Fruit fly (Drosophila melanogaster) whole organism, prepupa: Measurements from ENCODE around the gene Vha13.

ENCODE experiments used
- Blimp-1 ChIP-seq: fragments of 200-800 bp; sonication (Bioruptor generic); optimal IDR thresholded peaks from 3 replicates; lab custom pipeline; 2017; ENCODE audit warnings: missing biosample characterization, missing genetic modification characterization, mild to moderate bottlenecking, moderate library complexity, missing genetic modification reagents
- CG10631 ChIP-seq: fragments of 200-800 bp; sonication (Bioruptor generic); optimal IDR thresholded peaks from 2 replicates; lab custom pipeline; 2016; ENCODE audit warnings: missing biosample characterization, missing genetic modification characterization
- CG11762 ChIP-seq: fragments of 200-800 bp; sonication (Bioruptor generic); optimal IDR thresholded peaks from 3 replicates; lab custom pipeline; 2016; ENCODE audit warnings: missing biosample characterization, missing genetic modification characterization; ENCODE audit not compliant: insufficient read depth
- CG11902 ChIP-seq: fragments of 200-800 bp; sonication (Bioruptor generic); optimal IDR thresholded peaks from 3 replicates; lab custom pipeline; 2016; ENCODE audit warnings: missing biosample characterization, missing genetic modification characterization
- CG15336 ChIP-seq: fragments of 200-800 bp; sonication (Bioruptor generic); IDR thresholded peaks from 2 replicates; pipeline ENCODE4 v1.3.6; 2022; ENCODE audit warnings: missing biosample characterization, missing genetic modification characterization
- CG1621 ChIP-seq: fragments of 200-800 bp; sonication (Bioruptor generic); optimal IDR thresholded peaks from 3 replicates; lab custom pipeline; 2018; ENCODE audit warnings: missing biosample characterization, mild to moderate bottlenecking, missing genetic modification characterization
- CG16779 ChIP-seq: fragments of 200-800 bp; sonication (Bioruptor generic); optimal IDR thresholded peaks from 3 replicates; lab custom pipeline; 2017; ENCODE audit warnings: missing biosample characterization, mild to moderate bottlenecking, missing genetic modification characterization
- CG31627 ChIP-seq: fragments of 200-800 bp; sonication (Bioruptor generic); optimal IDR thresholded peaks from 3 replicates; lab custom pipeline; 2016; ENCODE audit warnings: missing biosample characterization, missing genetic modification characterization
- CG3919 ChIP-seq: fragments of 200-800 bp; sonication (Bioruptor generic); optimal IDR thresholded peaks from 3 replicates; lab custom pipeline; 2016; ENCODE audit warnings: missing biosample characterization, missing genetic modification characterization
- CG6163 ChIP-seq: fragments of 200-800 bp; sonication (Bioruptor generic); IDR thresholded peaks from 3 replicates; pipeline ENCODE4 v1.3.6; 2022; ENCODE audit warnings: missing biosample characterization, missing genetic modification characterization
- CG6276 ChIP-seq: fragments of 200-800 bp; sonication (Bioruptor generic); optimal IDR thresholded peaks from 2 replicates; lab custom pipeline; 2017; ENCODE audit warnings: missing biosample characterization, mild to moderate bottlenecking, missing genetic modification characterization
- CG6808 ChIP-seq: fragments of 200-800 bp; sonication (Bioruptor generic); optimal IDR thresholded peaks from 3 replicates; lab custom pipeline; 2017; ENCODE audit warnings: missing biosample characterization, missing genetic modification characterization, mild to moderate bottlenecking, moderate library complexity, missing genetic modification reagents
- CG6854 ChIP-seq: fragments of 200-800 bp; sonication (Bioruptor generic); optimal IDR thresholded peaks from 2 replicates; lab custom pipeline; 2017; ENCODE audit warnings: missing biosample characterization, mild to moderate bottlenecking, missing genetic modification characterization
- CG7368 ChIP-seq: fragments of 200-800 bp; sonication (Bioruptor generic); optimal IDR thresholded peaks from 3 replicates; lab custom pipeline; 2016; ENCODE audit warnings: missing biosample characterization, missing genetic modification characterization
- CG8119 ChIP-seq: fragments of 200-800 bp; sonication (Bioruptor generic); IDR thresholded peaks from 3 replicates; pipeline ENCODE4 v1.3.6; 2022; ENCODE audit warnings: missing biosample characterization, missing genetic modification characterization
- CG8319 ChIP-seq: fragments of 200-800 bp; sonication (Bioruptor generic); optimal IDR thresholded peaks from 3 replicates; lab custom pipeline; 2016; ENCODE audit warnings: missing biosample characterization, missing genetic modification characterization
- CG8632 ChIP-seq: fragments of 200-800 bp; sonication (Bioruptor generic); optimal IDR thresholded peaks from 3 replicates; lab custom pipeline; 2016; ENCODE audit warnings: missing biosample characterization, missing genetic modification characterization
- CG9139 ChIP-seq: fragments of 200-800 bp; sonication (Bioruptor generic); optimal IDR thresholded peaks from 3 replicates; lab custom pipeline; 2017; ENCODE audit warnings: missing biosample characterization, mild to moderate bottlenecking, missing genetic modification characterization
- Eip75B ChIP-seq: fragments of 200-800 bp; sonication (Bioruptor generic); optimal IDR thresholded peaks from 3 replicates; lab custom pipeline; 2016; ENCODE audit warnings: missing biosample characterization, missing genetic modification characterization
- Eip78C ChIP-seq: fragments of 200-800 bp; sonication (Bioruptor generic); peaks from one replicate; lab custom pipeline; 2016; ENCODE audit warnings: missing biosample characterization, missing genetic modification characterization
- Ets21C ChIP-seq: fragments of 200-800 bp; sonication (Bioruptor generic); optimal IDR thresholded peaks from 3 replicates; lab custom pipeline; 2016; ENCODE audit warnings: missing biosample characterization, missing genetic modification characterization
- Ets96B ChIP-seq: fragments of 200-800 bp; optimal IDR thresholded peaks from 2 replicates; lab custom pipeline; 2019; ENCODE audit warnings: missing biosample characterization, mild to moderate bottlenecking, missing genetic modification characterization, moderate library complexity
- Hr38 ChIP-seq: sonication (Bioruptor generic); optimal IDR thresholded peaks from 2 replicates; lab custom pipeline; 2016; ENCODE audit warnings: missing biosample characterization, missing genetic modification characterization
- Hr39 ChIP-seq: fragments of 200-800 bp; sonication (Bioruptor generic); optimal IDR thresholded peaks from 2 replicates; lab custom pipeline; 2016; ENCODE audit warnings: missing biosample characterization, missing genetic modification characterization
- Hr4 ChIP-seq: fragments of 200-800 bp; sonication (Bioruptor generic); optimal IDR thresholded peaks from 3 replicates; lab custom pipeline; 2016; ENCODE audit warnings: missing biosample characterization, missing genetic modification characterization
- Lpt ChIP-seq: fragments of 200-800 bp; sonication (Bioruptor generic); optimal IDR thresholded peaks from 3 replicates; lab custom pipeline; 2016; ENCODE audit warnings: missing biosample characterization, missing genetic modification characterization
- Smox ChIP-seq: fragments of 200-800 bp; sonication (Bioruptor generic); optimal IDR thresholded peaks from 3 replicates; lab custom pipeline; 2016; ENCODE audit warnings: missing biosample characterization, missing genetic modification characterization
- Sox102F ChIP-seq: fragments of 200-800 bp; sonication (Bioruptor generic); optimal IDR thresholded peaks from 2 replicates; lab custom pipeline; 2016; ENCODE audit warnings: missing biosample characterization, mild to moderate bottlenecking, missing genetic modification characterization
- Sox14 ChIP-seq: fragments of 200-800 bp; sonication (Bioruptor generic); optimal IDR thresholded peaks from 3 replicates; lab custom pipeline; 2016; ENCODE audit warnings: missing biosample characterization, missing genetic modification characterization
- achi ChIP-seq: fragments of 200-800 bp; sonication (Bioruptor generic); optimal IDR thresholded peaks from 3 replicates; lab custom pipeline; 2016; ENCODE audit warnings: missing biosample characterization, missing genetic modification characterization
- cyc ChIP-seq: fragments of 200-800 bp; sonication (Bioruptor generic); optimal IDR thresholded peaks from 3 replicates; lab custom pipeline; 2016; ENCODE audit warnings: missing biosample characterization, missing genetic modification characterization
- dac ChIP-seq: fragments of 200-800 bp; sonication (Bioruptor generic); optimal IDR thresholded peaks from 2 replicates; lab custom pipeline; 2017; ENCODE audit warnings: missing biosample characterization, mild to moderate bottlenecking, missing genetic modification characterization
- dsx ChIP-seq: fragments of 200-800 bp; optimal IDR thresholded peaks from 3 replicates; lab custom pipeline; 2019; ENCODE audit warnings: missing biosample characterization, mild to moderate bottlenecking, missing genetic modification characterization, moderate library complexity; ENCODE audit not compliant: poor library complexity, severe bottlenecking
- eg ChIP-seq: fragments of 200-800 bp; sonication (Bioruptor generic); IDR thresholded peaks from 3 replicates; pipeline ENCODE4 v1.3.6; 2022; ENCODE audit warnings: missing biosample characterization, missing genetic modification characterization
- esn ChIP-seq: fragments of 200-800 bp; sonication (Bioruptor generic); optimal IDR thresholded peaks from 2 replicates; lab custom pipeline; 2016; ENCODE audit warnings: missing biosample characterization, mild to moderate bottlenecking, missing genetic modification characterization, moderate library complexity
- fd85E ChIP-seq: fragments of 200-800 bp; sonication (Bioruptor generic); optimal IDR thresholded peaks from 3 replicates; lab custom pipeline; 2016; ENCODE audit warnings: missing biosample characterization, missing genetic modification characterization
- lz ChIP-seq: fragments of 200-800 bp; sonication (Bioruptor generic); optimal IDR thresholded peaks from 3 replicates; lab custom pipeline; 2016; ENCODE audit warnings: missing biosample characterization, missing genetic modification characterization
- net ChIP-seq: fragments of 200-800 bp; sonication (Bioruptor generic); optimal IDR thresholded peaks from 3 replicates; lab custom pipeline; 2016; ENCODE audit warnings: missing biosample characterization, missing genetic modification characterization
- pdm3 ChIP-seq: fragments of 200-800 bp; sonication (Bioruptor generic); optimal IDR thresholded peaks from 3 replicates; lab custom pipeline; 2016; ENCODE audit warnings: missing biosample characterization, missing genetic modification characterization
- spab ChIP-seq: fragments of 200-800 bp; sonication (Bioruptor generic); optimal IDR thresholded peaks from 2 replicates; lab custom pipeline; 2017; ENCODE audit warnings: missing biosample characterization, mild to moderate bottlenecking, missing genetic modification characterization, missing genetic modification reagents
- ss ChIP-seq, 2 experiments: fragments of 200-800 bp; sonication (Bioruptor generic); optimal IDR thresholded peaks; 2 replicates in 1 of 2; 3 replicates in 1 of 2; lab custom pipeline; 2017 to 2018; ENCODE audit warnings: mild to moderate bottlenecking in 2 of 2, missing biosample characterization in 2 of 2, missing genetic modification characterization in 2 of 2, moderate library complexity in 1 of 2
- svp ChIP-seq: fragments of 200-800 bp; sonication (Bioruptor generic); peaks from one replicate; lab custom pipeline; 2016; ENCODE audit warnings: missing biosample characterization, missing genetic modification characterization
- topi ChIP-seq: fragments of 200-800 bp; sonication (Bioruptor generic); optimal IDR thresholded peaks from 3 replicates; lab custom pipeline; 2016; ENCODE audit warnings: missing biosample characterization, missing genetic modification characterization

Vha13 gene

DNA sequence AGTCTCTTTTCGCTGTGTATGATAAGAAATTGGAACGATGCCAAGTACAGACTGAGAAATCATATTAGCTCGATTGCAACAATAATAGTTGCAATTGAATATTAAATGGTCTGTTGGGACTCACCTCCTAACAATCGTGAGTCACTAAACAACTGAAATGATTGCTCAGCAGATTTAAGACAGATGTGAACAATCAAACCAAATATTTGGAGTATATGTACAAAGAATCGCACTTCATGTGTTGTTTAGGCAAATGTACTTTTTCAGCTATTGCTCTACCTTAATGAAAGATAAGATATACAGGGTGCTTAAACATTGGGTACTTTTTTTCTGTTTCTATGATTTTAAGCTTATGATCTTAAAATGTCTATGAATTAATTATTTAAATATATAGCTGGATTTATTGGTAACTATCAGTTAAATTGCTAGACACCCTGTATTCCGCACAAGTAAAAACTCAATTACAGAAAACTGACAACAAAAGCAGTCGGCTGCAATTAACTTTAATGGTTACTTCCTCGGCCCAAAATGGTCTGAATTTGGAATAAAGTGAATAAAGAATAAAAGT is 2.6 kb downstream of the Vha13 start (continued):
- TF ChIP-seq Ets96B (tag; lab: Kevin White, UChicago), result peak; percentile 72
- TF ChIP-seq Hr38 (GFP tag; lab: Kevin White, UChicago), result no peak
- TF ChIP-seq CG11762 (GFP tag; lab: Kevin White, UChicago), result peak; percentile 55
- no peak for TF ChIP-seq CG6854 (GFP tag; lab: Kevin White, UChicago)
- peak; percentile 85 for TF ChIP-seq esn
- TF ChIP-seq CG8632 (GFP tag; lab: Kevin White, UChicago), result peak; percentile 83
- TF ChIP-seq Sox14, result peak; percentile 59
- peak; percentile 80 for TF ChIP-seq CG10631 (GFP tag; lab: Kevin White, UChicago)
- peak; percentile 55 for TF ChIP-seq dac (GFP tag; lab: Kevin White, UChicago)
- TF ChIP-seq, all 60 proteins: peak for 58

DNA sequence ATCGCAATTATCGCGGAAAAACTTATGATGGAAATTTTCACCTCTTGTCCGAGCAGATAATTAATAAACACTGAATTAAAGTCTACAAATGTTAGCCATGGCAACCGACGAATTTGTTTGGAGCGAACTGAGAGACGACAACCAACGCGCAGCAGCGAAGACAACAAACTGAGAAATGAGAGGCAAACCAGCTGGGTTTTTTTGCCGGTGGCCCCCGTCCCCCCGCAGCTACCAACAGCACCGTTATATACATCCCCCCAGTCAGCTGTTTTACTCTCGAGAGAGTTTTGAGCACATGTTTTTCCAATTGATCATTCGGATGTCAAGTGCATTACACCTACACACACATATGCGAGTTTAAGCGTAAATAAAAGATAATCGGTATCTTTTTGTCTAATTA is 3.1 kb downstream of the Vha13 start:
- TF ChIP-seq CG11902 (GFP tag; lab: Kevin White, UChicago) (no peak), pdm3 (GFP tag; lab: Kevin White, UChicago) (no peak), cyc (no peak), spab (GFP tag; lab: Kevin White, UChicago) (no peak), achi (GFP tag; lab: Kevin White, UChicago) (peak; percentile 0), svp (peak; percentile 83), CG15336 (GFP tag; lab: Robert Waterston, UW) (no peak; the same call in 1 of the 2 replicates), topi (GFP tag; lab: Kevin White, UChicago) (no peak), dsx (GFP tag; lab: Kevin White, UChicago) (no peak), Hr38 (GFP tag; lab: Kevin White, UChicago) (no peak), CG9139 (GFP tag; lab: Kevin White, UChicago) (peak; percentile 43), Hr4 (GFP tag; lab: Kevin White, UChicago) (no peak), CG3919 (GFP tag; lab: Kevin White, UChicago) (peak; percentile 29), CG6163 (GFP tag; lab: Robert Waterston, UW) (peak; percentile 56; the same call in 2 of the 3 replicates), Eip78C (peak; percentile 72), CG11762 (GFP tag; lab: Kevin White, UChicago) (no peak), net (GFP tag; lab: Kevin White, UChicago) (no peak), eg (GFP tag; lab: Robert Waterston, UW) (peak; percentile 32; the same call in 1 of the 3 replicates), Hr39 (GFP tag; lab: Kevin White, UChicago) (no peak), CG6808 (GFP tag; lab: Kevin White, UChicago) (no peak), Sox14 (no peak), Ets21C (GFP tag; lab: Kevin White, UChicago) (no peak), CG1621 (tag; lab: Kevin White, UChicago) (no peak), Blimp-1 (no peak), CG6854 (GFP tag; lab: Kevin White, UChicago) (peak; percentile 22), CG31627 (GFP tag; lab: Kevin White, UChicago) (no peak), Sox102F (GFP tag; lab: Kevin White, UChicago) (peak; percentile 16), CG8119 (0 out of 3 replicates have a peak, but pooled peaks have one; percentile 12), CG16779 (tag; lab: Kevin White, UChicago) (peak; percentile 23), CG6276 (GFP tag; lab: Kevin White, UChicago) (no peak)
- TF ChIP-seq, all 60 proteins: peak for 11

DNA sequence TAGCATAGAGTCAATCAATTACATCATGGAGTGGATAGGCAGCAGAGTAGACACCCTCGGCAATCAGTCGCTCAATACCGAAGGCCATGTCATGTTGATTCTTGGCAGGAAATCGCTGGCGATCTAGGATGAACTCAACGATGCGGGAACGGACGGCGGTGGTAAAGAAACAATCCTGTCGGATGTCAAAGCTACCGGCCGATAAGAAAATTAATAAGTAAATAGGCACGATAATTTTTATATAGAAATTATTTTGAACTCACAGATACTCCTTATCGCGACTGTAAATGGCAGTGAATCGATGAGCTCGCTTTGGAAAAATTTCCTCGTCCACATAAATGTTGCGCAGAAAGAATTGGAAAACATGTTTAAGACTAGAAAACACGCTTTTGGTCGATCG is 6.2 kb downstream of the Vha13 start:
- TF ChIP-seq cyc, result no peak
- peak; percentile 91 for TF ChIP-seq svp

DNA sequence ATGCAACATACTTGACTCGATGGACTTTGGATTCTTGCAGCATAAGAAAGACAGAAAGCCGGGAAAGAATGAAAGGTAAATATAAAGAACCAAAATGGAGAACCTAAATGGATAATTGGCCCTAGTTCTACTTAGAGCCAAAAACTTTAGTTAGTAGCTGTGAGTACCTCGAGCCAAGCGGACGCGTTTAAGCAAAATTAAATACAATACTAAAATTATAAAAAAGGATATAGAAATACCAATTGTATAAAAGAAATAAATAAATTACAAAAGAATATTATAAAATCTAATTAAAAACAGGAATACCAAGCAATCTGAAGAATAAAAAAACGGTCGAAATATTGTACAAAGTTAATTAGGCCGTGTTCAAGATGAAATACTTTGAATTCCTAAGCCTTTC is 9.5 kb downstream of the Vha13 start, which contains the start of gene CG34138:
Gene CG34138 (plus strand): TSS at position 301 of the 400 bp plus-strand sequence.
- TF ChIP-seq topi (GFP tag; lab: Kevin White, UChicago), result no peak
- TF ChIP-seq ss (GFP tag; optimal IDR thresholded peaks at IDR 0.05; lab: Kevin White, UChicago), result no peak
- TF ChIP-seq Blimp-1, result no peak
- no peak for TF ChIP-seq CG7368 (GFP tag; lab: Kevin White, UChicago)
- no peak for TF ChIP-seq CG8319 (GFP tag; lab: Kevin White, UChicago)
- no peak for TF ChIP-seq Lpt (GFP tag; lab: Kevin White, UChicago)
- no peak for TF ChIP-seq Sox102F (GFP tag; lab: Kevin White, UChicago)
- no peak for TF ChIP-seq Ets96B (tag; lab: Kevin White, UChicago)
- TF ChIP-seq Smox (GFP tag; lab: Kevin White, UChicago), result no peak
- no peak for TF ChIP-seq CG3919 (GFP tag; lab: Kevin White, UChicago)
- TF ChIP-seq fd85E, result no peak
- TF ChIP-seq Ets21C (GFP tag; lab: Kevin White, UChicago), result no peak
- TF ChIP-seq lz, result no peak
- TF ChIP-seq Eip75B, result no peak
- no peak for TF ChIP-seq Sox14
- no peak for TF ChIP-seq CG11902 (GFP tag; lab: Kevin White, UChicago)
- TF ChIP-seq CG6276 (GFP tag; lab: Kevin White, UChicago), result no peak
- no peak for TF ChIP-seq CG1621 (tag; lab: Kevin White, UChicago)
